Fruit fly (Drosophila melanogaster): ENCODE data around the gene Cpr78Cc.

Cpr78Cc gene

DNA sequence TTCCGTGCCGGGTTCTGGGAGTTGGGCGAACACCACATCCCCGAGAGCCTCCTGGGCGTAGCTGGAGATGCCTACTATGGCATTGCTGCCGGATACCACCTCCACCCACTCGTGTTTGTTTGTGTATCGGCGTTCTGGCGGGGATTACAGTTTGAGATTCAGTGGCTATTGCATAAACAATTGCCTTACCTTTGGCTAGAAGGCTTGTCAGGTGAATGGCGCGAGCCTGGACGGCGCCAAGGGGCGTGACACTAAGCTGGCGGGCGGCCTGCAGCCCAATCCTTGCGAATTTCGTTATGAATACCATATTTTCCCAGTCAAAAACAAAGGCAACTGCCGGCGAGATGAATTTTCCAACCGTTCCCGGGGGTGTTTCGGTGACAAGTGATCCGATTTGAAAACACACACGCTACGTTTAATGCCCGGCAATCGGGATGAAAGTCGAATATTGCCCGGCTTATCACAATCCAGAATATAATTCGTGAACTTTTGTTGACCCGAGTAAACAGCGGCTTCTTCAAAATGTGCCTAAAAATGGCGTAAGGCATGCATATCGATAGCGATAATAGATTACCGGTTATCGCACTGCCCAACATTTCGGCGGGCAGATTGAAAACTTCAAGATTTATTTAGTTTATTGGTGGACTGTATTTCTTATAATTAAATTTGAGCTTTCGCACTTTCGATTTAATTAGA, 19.2 kb upstream of the Cpr78Cc start, which contains the start of gene ppl (continued):
- no peak for TF ChIP-seq CG8290 (GFP tag; optimal IDR thresholded peaks at IDR 0.05)
- peak in 1 of 2 experiments; percentile 54 for TF ChIP-seq CG8290 (tag; optimal IDR thresholded peaks at IDR 0.05)
- no peak for TF ChIP-seq seq (GFP tag; IDR thresholded peaks at IDR 0.05)
- peak; percentile 43 for TF ChIP-seq D (optimal IDR thresholded peaks at IDR 0.05)
- TF ChIP-seq D (GFP tag; optimal IDR thresholded peaks at IDR 0.05), result no peak
- no peak for TF ChIP-seq sc (optimal IDR thresholded peaks at IDR 0.05)
- TF ChIP-seq sc (GFP tag; optimal IDR thresholded peaks at IDR 0.05), result no peak

DNA sequence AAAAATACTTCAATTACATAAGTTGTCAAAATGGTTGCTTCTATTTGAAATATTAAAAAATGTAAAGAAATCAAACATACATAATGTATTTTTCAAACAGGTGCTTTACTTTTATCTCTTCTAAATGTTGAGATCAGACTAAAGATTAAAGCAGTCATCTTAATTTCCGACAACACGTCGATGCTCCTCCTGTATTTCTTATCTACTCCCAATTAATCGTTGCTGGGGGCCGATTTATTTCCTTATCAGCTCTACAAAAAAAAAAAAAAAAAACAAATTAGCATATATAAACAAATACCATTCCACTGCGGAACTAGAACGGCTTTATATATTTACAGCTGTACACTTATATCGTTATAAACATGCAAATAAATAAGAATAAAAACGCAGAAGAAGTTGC, 18.7 kb upstream of the Cpr78Cc start:
- TF ChIP-seq sug (tag; optimal IDR thresholded peaks at IDR 0.05) (peak; percentile 94), CG12071 (GFP tag; optimal IDR thresholded peaks at IDR 0.05) (no peak), sens (GFP tag) (peak; percentile 43), Vsx1 (GFP tag; optimal IDR thresholded peaks at IDR 0.05) (no peak)

DNA sequence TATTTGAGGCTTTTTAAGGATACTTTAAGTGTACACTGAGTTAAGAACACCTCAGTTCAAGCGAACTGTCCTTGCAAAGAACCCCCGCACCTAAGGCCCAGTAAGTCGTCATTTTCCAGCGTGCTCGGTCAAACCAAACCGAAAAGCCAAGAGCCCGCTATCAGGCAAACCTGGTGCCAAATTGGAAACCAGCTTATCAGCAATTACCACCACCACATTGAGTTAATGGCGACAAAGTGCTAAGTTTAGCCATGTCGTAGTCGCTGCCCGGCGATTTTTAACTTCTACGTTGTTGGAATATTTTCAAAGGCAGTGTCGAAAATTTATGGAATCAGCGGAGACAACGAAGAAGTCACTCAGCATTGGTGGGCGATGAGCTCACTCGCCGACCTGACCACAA, 17.6 kb upstream of the Cpr78Cc start:
- TF ChIP-seq sug (tag; optimal IDR thresholded peaks at IDR 0.05), result peak; percentile 72
- TF ChIP-seq Neu2 (GFP tag; optimal IDR thresholded peaks at IDR 0.05; ENCODE audit: borderline replicate concordance), result no peak
- TF ChIP-seq CG11093 (GFP tag; IDR thresholded peaks at IDR 0.05), result no peak
- TF ChIP-seq CG9727 (GFP tag; optimal IDR thresholded peaks at IDR 0.05), result no peak
- no peak for TF ChIP-seq cas (GFP tag; IDR thresholded peaks at IDR 0.05)
- no peak for TF ChIP-seq Ets97D (GFP tag; optimal IDR thresholded peaks at IDR 0.05)
- TF ChIP-seq Jarid2 (GFP tag; optimal IDR thresholded peaks at IDR 0.05), result no peak
- TF ChIP-seq Fer3 (tag; optimal IDR thresholded peaks at IDR 0.05), result no peak
- TF ChIP-seq mirr (GFP tag; optimal IDR thresholded peaks at IDR 0.05), result peak; percentile 74
- TF ChIP-seq sens (GFP tag), result no peak
- no peak for TF ChIP-seq CG8924 (tag; optimal IDR thresholded peaks at IDR 0.05)
- TF ChIP-seq CG13894 (tag; optimal IDR thresholded peaks at IDR 0.05), result no peak
- TF ChIP-seq slbo (GFP tag; IDR thresholded peaks at IDR 0.05), result 0 out of 2 replicates have a peak, but pooled peaks have one; percentile 5
- peak; percentile 55 for TF ChIP-seq sd (tag; optimal IDR thresholded peaks at IDR 0.05)
- TF ChIP-seq Xbp1 (GFP tag; optimal IDR thresholded peaks at IDR 0.05), result no peak
- TF ChIP-seq exex (tag; optimal IDR thresholded peaks at IDR 0.05), result peak; percentile 93
- TF ChIP-seq Fer1 (GFP tag; optimal IDR thresholded peaks at IDR 0.05), result no peak

DNA sequence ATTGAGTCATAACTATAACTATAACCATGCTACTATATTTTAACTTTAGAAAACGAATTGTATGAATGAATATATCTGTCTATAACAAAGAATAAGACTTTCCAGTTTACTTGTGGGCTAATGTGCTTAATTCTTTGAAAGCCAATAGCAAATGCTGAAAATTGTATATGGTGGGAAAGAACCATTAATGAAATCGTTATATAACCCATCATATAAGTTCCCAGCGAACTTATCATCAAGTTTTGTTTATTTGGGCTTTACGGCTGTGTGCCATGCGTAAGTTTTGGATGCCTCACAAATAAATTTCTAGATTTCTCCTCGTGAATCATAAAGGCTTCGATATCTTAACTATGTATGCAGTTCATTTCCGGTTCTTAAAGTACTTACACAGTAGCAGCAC, 16.6 kb upstream of the Cpr78Cc start:
- TF ChIP-seq croc (GFP tag; conservative IDR thresholded peaks at IDR 0.05) (no peak), Ets65A (GFP tag) (peak; percentile 38), hbn (GFP tag; IDR thresholded peaks at IDR 0.05; ENCODE audit: partially characterized antibody) (no peak), zen (tag; optimal IDR thresholded peaks at IDR 0.05) (peak; percentile 10), Pdp1 (GFP tag; optimal IDR thresholded peaks at IDR 0.05) (peak in 1 of 2 experiments; percentile 95), exex (tag; optimal IDR thresholded peaks at IDR 0.05) (peak; percentile 33)

DNA sequence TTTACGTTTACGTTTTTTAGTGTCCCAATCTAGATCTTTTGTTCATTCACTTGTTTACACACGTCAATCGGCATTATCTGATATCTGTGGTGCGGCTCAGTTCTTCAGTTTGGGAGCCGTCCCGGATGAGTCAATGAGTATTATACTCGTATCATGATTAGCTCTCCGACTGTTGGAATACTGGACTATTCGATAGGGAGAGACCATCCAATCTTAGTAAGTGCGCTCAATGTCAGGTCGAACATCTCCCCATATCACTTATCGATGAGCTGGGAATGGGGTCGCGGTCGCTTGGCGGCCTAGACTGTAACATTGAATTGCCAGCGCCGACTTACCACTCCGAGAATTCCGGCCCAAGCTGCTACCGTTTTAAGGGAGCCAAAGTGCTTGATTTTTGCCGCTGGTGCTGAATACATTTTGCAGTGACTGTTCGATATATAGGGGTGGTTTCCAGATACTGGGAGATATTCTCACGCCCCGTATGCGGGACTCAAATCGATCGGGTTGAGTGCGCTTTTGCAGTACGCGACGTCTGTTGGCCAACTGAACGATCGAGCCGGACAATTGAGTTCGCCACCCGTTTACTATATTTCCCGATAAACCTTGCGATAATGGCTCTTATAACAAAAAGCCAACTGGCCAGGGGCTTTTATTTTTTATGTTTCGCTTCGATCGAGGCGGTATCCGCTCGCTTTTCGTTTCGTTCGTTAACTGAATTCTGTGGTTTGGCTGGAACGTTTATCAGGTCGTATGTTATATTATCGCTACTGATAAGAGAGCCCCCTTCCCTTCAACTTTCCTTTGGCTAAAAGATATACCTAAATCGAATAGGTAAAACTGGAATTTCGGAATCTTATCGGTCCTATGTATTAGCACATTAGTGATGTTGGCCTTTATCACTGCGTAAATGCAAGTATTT, 15.4 kb upstream of the Cpr78Cc start:
- TF ChIP-seq GATAe (GFP tag; conservative IDR thresholded peaks at IDR 0.05) (peak; percentile 85), Med (GFP tag) (peak; percentile 56), ara (GFP tag; IDR thresholded peaks at IDR 0.05) (0 out of 2 replicates have a peak, but pooled peaks have one; percentile 31), pfk (GFP tag; optimal IDR thresholded peaks at IDR 0.05) (peak; percentile 6), CG8388 (GFP tag; optimal IDR thresholded peaks at IDR 0.05) (peak; percentile 98), CG34376 (GFP tag; optimal IDR thresholded peaks at IDR 0.05) (peak; percentile 97), chinmo (GFP tag; IDR thresholded peaks at IDR 0.05; ENCODE audit: partially characterized antibody) (0 out of 4 replicates have a peak, but pooled peaks have one; percentile 19), lilli (GFP tag; optimal IDR thresholded peaks at IDR 0.05) (no peak), onecut (GFP tag; IDR thresholded peaks at IDR 0.05) (peak; percentile 12; the same call in 1 of the 2 replicates), nerfin-1 (tag; optimal IDR thresholded peaks at IDR 0.05) (no peak), Rfx (GFP tag; IDR thresholded peaks at IDR 0.05) (0 out of 2 replicates have a peak, but pooled peaks have one; percentile 34), Atf3 (GFP tag; optimal IDR thresholded peaks at IDR 0.05) (no peak)
